Worm (Caenorhabditis elegans) whole organism, L4/young adult: ENCODE data around the gene srw-71.

Experiments
- W03F9.2 ChIP-seq: fragments of 150-350 bp; optimal IDR thresholded peaks from 2 replicates; lab custom pipeline; 2014; ENCODE audit warnings: missing biosample characterization, missing genetic modification characterization
- dao-5 ChIP-seq: sonication (generic microtip); optimal IDR thresholded peaks from 2 replicates; lab custom pipeline; 2016; ENCODE audit warnings: missing genotype, missing genetic modification characterization, moderate library complexity, missing compliant biosample characterization
- him-1 ChIP-seq: sonication (generic microtip); optimal IDR thresholded peaks from 2 replicates; lab custom pipeline; 2016; ENCODE audit warnings: missing genotype, missing genetic modification reagents, missing genetic modification characterization, missing compliant biosample characterization

- TF ChIP-seq W03F9.2, result no peak
- no peak for TF ChIP-seq dao-5 (tag; lab: Kevin White, UChicago)
- no peak for TF ChIP-seq him-1 (tag; lab: Kevin White, UChicago)
These were observed 1.7 kb upstream of the srw-71 start for ce11 chrV:7432441-7433146.
